Worm (Caenorhabditis elegans) whole organism, mixed stage, embryonic: ENCODE results near the gene T07G12.4.

Source experiments
- ceh-43 ChIP-seq: fragments of 200-800 bp; sonication (Bioruptor generic); optimal IDR thresholded peaks from 2 replicates; lab custom pipeline; 2018; ENCODE audit warnings: mild to moderate bottlenecking, missing genetic modification characterization, moderate library complexity, missing compliant biosample characterization
- elt-3 ChIP-seq: fragments of 150-350 bp; optimal IDR thresholded peaks from 2 replicates; lab custom pipeline; 2014; ENCODE audit warnings: missing biosample characterization, missing genetic modification characterization
- lin-13 ChIP-seq: fragments of 150-350 bp; optimal IDR thresholded peaks from 2 replicates; lab custom pipeline; 2014; ENCODE audit warnings: missing biosample characterization, missing genetic modification characterization
- mab-5 ChIP-seq: fragments of 150-350 bp; optimal IDR thresholded peaks from 2 replicates; lab custom pipeline; 2014; ENCODE audit warnings: missing biosample characterization, missing genetic modification characterization
- mep-1 ChIP-seq: fragments of 150-350 bp; optimal IDR thresholded peaks from 2 replicates; lab custom pipeline; 2017; ENCODE audit warnings: missing biosample characterization, missing genetic modification reagents, missing genetic modification characterization, inconsistent platforms
- mls-2 ChIP-seq: sonication (generic microtip); optimal IDR thresholded peaks from 2 replicates; lab custom pipeline; 2016; ENCODE audit warnings: mild to moderate bottlenecking, missing genetic modification characterization, moderate library complexity, missing compliant biosample characterization
- nhr-237 ChIP-seq: fragments of 150-350 bp; optimal IDR thresholded peaks from 2 replicates; lab custom pipeline; 2014; ENCODE audit warnings: missing biosample characterization, missing genetic modification characterization
- pha-4 ChIP-seq: fragments of 150-350 bp; optimal IDR thresholded peaks from 2 replicates; lab custom pipeline; 2018; ENCODE audit warnings: missing biosample characterization, missing genetic modification reagents, missing genetic modification characterization
- snpc-4 ChIP-seq: fragments of 150-350 bp; optimal IDR thresholded peaks from 2 replicates; lab custom pipeline; 2014; ENCODE audit warnings: missing biosample characterization, missing genetic modification characterization
- tbx-8 ChIP-seq: fragments of 200-800 bp; sonication (Bioruptor generic); optimal IDR thresholded peaks from 2 replicates; lab custom pipeline; 2018; ENCODE audit warnings: mild to moderate bottlenecking, missing genetic modification characterization, moderate library complexity, missing compliant biosample characterization
- unc-120 ChIP-seq: sonication (generic microtip); optimal IDR thresholded peaks from 2 replicates; lab custom pipeline; 2017; ENCODE audit warnings: missing genetic modification characterization, missing compliant biosample characterization; ENCODE audit not compliant: poor library complexity, severe bottlenecking
- unc-39 ChIP-seq: fragments of 150-350 bp; optimal IDR thresholded peaks from 2 replicates; lab custom pipeline; 2014; ENCODE audit warnings: missing biosample characterization, missing genetic modification characterization
- unc-62 ChIP-seq: fragments of 150-350 bp; optimal IDR thresholded peaks from 2 replicates; lab custom pipeline; 2014; ENCODE audit warnings: missing biosample characterization, missing genetic modification reagents, missing genetic modification characterization

DNA sequence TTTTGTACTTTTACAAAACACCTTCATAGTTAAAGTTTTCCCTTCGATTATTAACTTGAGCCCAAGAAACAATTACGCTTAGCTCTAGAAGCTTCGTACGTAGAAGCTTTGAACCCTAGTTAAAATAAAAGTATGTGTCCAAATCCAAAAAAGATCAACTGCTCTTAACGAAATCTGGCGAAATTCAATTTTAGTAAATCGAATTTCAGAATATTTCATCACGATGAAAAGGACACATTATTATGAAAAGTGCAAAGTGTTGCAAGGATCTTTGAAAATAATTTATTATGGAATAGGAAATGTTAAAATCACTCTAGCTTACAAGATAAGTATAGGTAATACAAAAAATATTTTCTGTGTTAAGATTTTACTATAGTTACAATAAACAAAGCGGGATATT is 26.8 kb upstream of the T07G12.4 start:
- no peak for TF ChIP-seq pha-4 (tag; lab: Kevin White, UChicago)
- TF ChIP-seq tbx-8 (GFP tag; lab: Kevin White, UChicago): no peak
- no peak for TF ChIP-seq lin-13 (tag; lab: Kevin White, UChicago)
- TF ChIP-seq mab-5 (tag; lab: Kevin White, UChicago): no peak
- TF ChIP-seq nhr-237 (tag; lab: Kevin White, UChicago): no peak
- TF ChIP-seq ceh-43 (GFP tag; lab: Kevin White, UChicago): no peak
- TF ChIP-seq mls-2 (tag; lab: Kevin White, UChicago): no peak
- no peak for TF ChIP-seq unc-120 (tag; lab: Kevin White, UChicago)
- TF ChIP-seq unc-62 (GFP tag; lab: Kevin White, UChicago): no peak
- TF ChIP-seq unc-39 (tag; lab: Kevin White, UChicago): no peak
- no peak for TF ChIP-seq snpc-4 (tag; lab: Kevin White, UChicago)
- TF ChIP-seq elt-3 (tag; lab: Kevin White, UChicago): no peak
- no peak for TF ChIP-seq mep-1
